Fruit fly (Drosophila melanogaster) whole organism, embryonic: ENCODE data around the gene CG43137.
A peak's percentile ranks its signal among the peaks of the same experiment; 100 is the strongest.

ENCODE experiments used
- CG10274 ChIP-seq: fragments of 200-800 bp; sonication (Bioruptor generic); optimal IDR thresholded peaks from 3 replicates; lab custom pipeline; 2017; ENCODE audit warnings: missing biosample characterization, mild to moderate bottlenecking, missing genetic modification characterization
- CG10321 ChIP-seq: fragments of 200-800 bp; sonication (Bioruptor generic); IDR thresholded peaks from 2 replicates; pipeline ENCODE4 v1.3.6; 2022; ENCODE audit warnings: missing biosample characterization, missing genetic modification characterization
- CG10366 ChIP-seq: fragments of 200-800 bp; sonication (Bioruptor generic); IDR thresholded peaks from 2 replicates; pipeline ENCODE4 v1.3.6; 2022; ENCODE audit warnings: missing biosample characterization, missing genetic modification characterization
- CG10462 ChIP-seq: fragments of 200-800 bp; sonication (Bioruptor generic); optimal IDR thresholded peaks from 2 replicates; lab custom pipeline; 2016; ENCODE audit warnings: missing biosample characterization, missing genetic modification characterization
- CG11560 ChIP-seq: fragments of 200-800 bp; sonication (Bioruptor generic); IDR thresholded peaks from 3 replicates; pipeline ENCODE4 v1.3.6; 2022; ENCODE audit warnings: missing biosample characterization, missing genetic modification characterization
- CG12236 ChIP-seq: fragments of 200-800 bp; sonication (Bioruptor generic); optimal IDR thresholded peaks from 2 replicates; lab custom pipeline; 2016; ENCODE audit warnings: missing biosample characterization, missing genetic modification characterization
- CG12942 ChIP-seq: fragments of 200-800 bp; sonication (Bioruptor generic); optimal IDR thresholded peaks from 3 replicates; lab custom pipeline; 2016; ENCODE audit warnings: missing biosample characterization, missing genetic modification characterization
- CG14441 ChIP-seq: fragments of 200-800 bp; sonication (Bioruptor generic); IDR thresholded peaks from 2 replicates; pipeline ENCODE4 v1.3.6; 2022; ENCODE audit warnings: missing biosample characterization, missing genetic modification characterization
- CG16815 ChIP-seq: fragments of 200-800 bp; sonication (Bioruptor generic); optimal IDR thresholded peaks from 3 replicates; lab custom pipeline; 2017; ENCODE audit warnings: missing biosample characterization, mild to moderate bottlenecking, missing genetic modification characterization
- CG2129 ChIP-seq: fragments of 200-800 bp; sonication (Bioruptor generic); IDR thresholded peaks from 2 replicates; pipeline ENCODE4 v1.3.6; 2022; ENCODE audit warnings: missing biosample characterization, missing genetic modification characterization; ENCODE audit not compliant: partially characterized antibody
- CG3065 ChIP-seq: fragments of 200-800 bp; sonication (Bioruptor generic); optimal IDR thresholded peaks from 2 replicates; lab custom pipeline; 2016; ENCODE audit warnings: missing biosample characterization, missing genetic modification characterization
- CG3281 ChIP-seq: fragments of 200-800 bp; sonication (Bioruptor generic); optimal IDR thresholded peaks from 3 replicates; lab custom pipeline; 2017; ENCODE audit warnings: missing biosample characterization, mild to moderate bottlenecking, missing genetic modification characterization
- CG4854 ChIP-seq: fragments of 200-800 bp; sonication (Bioruptor generic); optimal IDR thresholded peaks from 2 replicates; lab custom pipeline; 2016; ENCODE audit warnings: missing biosample characterization, missing genetic modification characterization, inconsistent platforms
- CG6813 ChIP-seq: fragments of 200-800 bp; sonication (Bioruptor generic); optimal IDR thresholded peaks from 2 replicates; lab custom pipeline; 2017; ENCODE audit warnings: missing biosample characterization, missing genetic modification characterization, mild to moderate bottlenecking, moderate library complexity, missing genetic modification reagents
- CG8089 ChIP-seq: fragments of 200-800 bp; sonication (Bioruptor generic); optimal IDR thresholded peaks from 3 replicates; lab custom pipeline; 2016; ENCODE audit warnings: missing biosample characterization, missing genetic modification characterization
- CG9609 ChIP-seq: fragments of 200-800 bp; sonication (Bioruptor generic); optimal IDR thresholded peaks from 3 replicates; lab custom pipeline; 2016; ENCODE audit warnings: missing biosample characterization, missing genetic modification characterization
- Camta ChIP-seq: fragments of 200-800 bp; sonication (Bioruptor generic); optimal IDR thresholded peaks from 2 replicates; lab custom pipeline; 2016; ENCODE audit warnings: missing biosample characterization, missing genetic modification characterization
- CoRest ChIP-seq: fragments of 200-800 bp; sonication (Bioruptor generic); optimal IDR thresholded peaks from 3 replicates; lab custom pipeline; 2018; ENCODE audit warnings: missing biosample characterization, mild to moderate bottlenecking, missing genetic modification characterization, moderate library complexity
- D ChIP-seq, 2 experiments: fragments of 200-800 bp in 1 of 2; fragments of >200 bp in 1 of 2; sonication (Bioruptor generic) in 1 of 2; optimal IDR thresholded peaks; 2 replicates in 1 of 2; 3 replicates in 1 of 2; lab custom pipeline; 2017; ENCODE audit warnings: mild to moderate bottlenecking in 1 of 2, missing biosample characterization in 1 of 2, missing genetic modification characterization in 1 of 2, missing genetic modification reagents in 1 of 2
- D19A ChIP-seq: fragments of 200-800 bp; optimal IDR thresholded peaks from 3 replicates; lab custom pipeline; 2019; ENCODE audit warnings: missing biosample characterization, mild to moderate bottlenecking, missing genetic modification characterization, moderate library complexity
- Dbx ChIP-seq: fragments of 200-800 bp; sonication (Bioruptor generic); IDR thresholded peaks from 3 replicates; pipeline ENCODE4 v1.3.6; 2022; ENCODE audit warnings: missing biosample characterization, missing genetic modification characterization
- E2f1 ChIP-seq: fragments of 200-800 bp; sonication (Bioruptor generic); IDR thresholded peaks from 2 replicates; pipeline ENCODE4 v1.3.6; 2022; ENCODE audit warnings: missing biosample characterization, missing genetic modification characterization
- HmgZ ChIP-seq: fragments of 200-800 bp; sonication (Bioruptor generic); optimal IDR thresholded peaks from 2 replicates; lab custom pipeline; 2018; ENCODE audit warnings: missing biosample characterization, mild to moderate bottlenecking, missing genetic modification characterization
- Hr51 ChIP-seq, 2 experiments: fragments of 200-800 bp; sonication (Bioruptor generic); optimal IDR thresholded peaks; 2 replicates in 1 of 2; 3 replicates in 1 of 2; lab custom pipeline; 2016 to 2018; ENCODE audit warnings: missing biosample characterization in 2 of 2, missing genetic modification characterization in 2 of 2, mild to moderate bottlenecking in 1 of 2, moderate library complexity in 1 of 2
- Pdp1 ChIP-seq, 2 experiments: fragments of 200-800 bp; sonication (Bioruptor generic); optimal IDR thresholded peaks; 3 replicates each; lab custom pipeline; 2016; ENCODE audit warnings: missing biosample characterization in 2 of 2, missing genetic modification characterization in 2 of 2, mild to moderate bottlenecking in 1 of 2, moderate library complexity in 1 of 2
- Poxn ChIP-seq: fragments of 200-800 bp; sonication (Bioruptor generic); IDR thresholded peaks from 2 replicates; pipeline ENCODE4 v1.3.6; 2022; ENCODE audit warnings: missing biosample characterization, missing genetic modification characterization
- Rfx ChIP-seq: fragments of 200-800 bp; sonication (Bioruptor generic); IDR thresholded peaks from 2 replicates; pipeline ENCODE4 v1.3.6; 2022; ENCODE audit warnings: missing biosample characterization, missing genetic modification characterization
- TFAM ChIP-seq: fragments of 200-800 bp; sonication (Bioruptor generic); optimal IDR thresholded peaks from 2 replicates; lab custom pipeline; 2017; ENCODE audit warnings: missing biosample characterization, missing genetic modification characterization, inconsistent platforms
- Trl ChIP-seq, 3 experiments: fragments of >200 bp in 2 of 3; fragments of 200-800 bp in 1 of 3; sonication (Bioruptor generic) in 1 of 3; optimal IDR thresholded peaks; 2 replicates in 1 of 3; 3 replicates in 2 of 3; lab custom pipeline; 2016 to 2017; ENCODE audit warnings: missing biosample characterization in 1 of 3, missing genetic modification characterization in 1 of 3
- Xrp1 ChIP-seq: fragments of 200-800 bp; sonication (Bioruptor generic); IDR thresholded peaks from 2 replicates; pipeline ENCODE4 v1.3.6; 2022; ENCODE audit warnings: missing biosample characterization, missing genetic modification characterization
- al ChIP-seq: fragments of 200-800 bp; sonication (Bioruptor generic); IDR thresholded peaks from 2 replicates; pipeline ENCODE4 v1.3.6; 2022; ENCODE audit warnings: missing biosample characterization, missing genetic modification characterization
- ara ChIP-seq: fragments of 200-800 bp; sonication (Bioruptor generic); IDR thresholded peaks from 2 replicates; pipeline ENCODE4 v1.3.6; 2022; ENCODE audit warnings: missing biosample characterization, missing genetic modification characterization
- br ChIP-seq: fragments of >200 bp; optimal IDR thresholded peaks from 2 replicates; lab custom pipeline; 2017
- cato ChIP-seq: fragments of 200-800 bp; sonication (Bioruptor generic); optimal IDR thresholded peaks from 2 replicates; lab custom pipeline; 2016; ENCODE audit warnings: missing biosample characterization, missing genetic modification characterization, borderline replicate concordance
- crol ChIP-seq: fragments of 200-800 bp; sonication (Bioruptor generic); IDR thresholded peaks from 2 replicates; pipeline ENCODE4 v1.3.6; 2022; ENCODE audit warnings: missing biosample characterization, missing genetic modification characterization
- crp ChIP-seq, 2 experiments: fragments of 200-800 bp; sonication (Bioruptor generic); optimal IDR thresholded peaks; 2 replicates in 1 of 2; 3 replicates in 1 of 2; lab custom pipeline; 2017; ENCODE audit warnings: missing biosample characterization in 2 of 2, missing genetic modification characterization in 2 of 2, mild to moderate bottlenecking in 1 of 2, moderate library complexity in 1 of 2
- dmrt99B ChIP-seq: fragments of 200-800 bp; sonication (Bioruptor generic); optimal IDR thresholded peaks from 2 replicates; lab custom pipeline; 2018; ENCODE audit warnings: missing biosample characterization, mild to moderate bottlenecking, missing genetic modification characterization, moderate library complexity
- dysf ChIP-seq: fragments of 200-800 bp; sonication (Bioruptor generic); IDR thresholded peaks from 3 replicates; pipeline ENCODE4 v1.3.6; 2022; ENCODE audit warnings: missing biosample characterization, missing genetic modification characterization
- emc ChIP-seq: fragments of 200-800 bp; sonication (Bioruptor generic); optimal IDR thresholded peaks from 2 replicates; lab custom pipeline; 2016; ENCODE audit warnings: missing biosample characterization, missing genetic modification characterization
- h ChIP-seq: fragments of >200 bp; optimal IDR thresholded peaks from 2 replicates; lab custom pipeline; 2017
- hbn ChIP-seq: fragments of 200-800 bp; sonication (Bioruptor generic); IDR thresholded peaks from 2 replicates; pipeline ENCODE4 v1.3.6; 2022; ENCODE audit warnings: missing biosample characterization, missing genetic modification characterization; ENCODE audit not compliant: partially characterized antibody
- jigr1 ChIP-seq: fragments of 200-800 bp; sonication (Bioruptor generic); IDR thresholded peaks from 3 replicates; pipeline ENCODE4 v1.3.6; 2022; ENCODE audit warnings: missing biosample characterization, missing genetic modification characterization
- jing ChIP-seq: fragments of 200-800 bp; sonication (Bioruptor generic); optimal IDR thresholded peaks from 2 replicates; lab custom pipeline; 2018; ENCODE audit warnings: missing biosample characterization, mild to moderate bottlenecking, missing genetic modification characterization
- maf-S ChIP-seq: fragments of 200-800 bp; sonication (Bioruptor generic); optimal IDR thresholded peaks from 2 replicates; lab custom pipeline; 2016; ENCODE audit warnings: missing biosample characterization, missing genetic modification characterization
- onecut ChIP-seq: fragments of 200-800 bp; sonication (Bioruptor generic); IDR thresholded peaks from 2 replicates; pipeline ENCODE4 v1.3.6; 2022; ENCODE audit warnings: missing biosample characterization, missing genetic modification characterization
- ro ChIP-seq: fragments of 200-800 bp; sonication (Bioruptor generic); IDR thresholded peaks from 2 replicates; pipeline ENCODE4 v1.3.6; 2022; ENCODE audit warnings: missing biosample characterization, missing genetic modification characterization
- sc ChIP-seq, 3 experiments: fragments of >200 bp in 2 of 3; fragments of 200-800 bp in 1 of 3; sonication (Bioruptor generic) in 1 of 3; optimal IDR thresholded peaks; 2 replicates in 2 of 3; 3 replicates in 1 of 3; lab custom pipeline; 2017; ENCODE audit warnings: mild to moderate bottlenecking in 1 of 3, missing biosample characterization in 1 of 3, missing genetic modification characterization in 1 of 3, missing genetic modification reagents in 1 of 3
- tin ChIP-seq: fragments of 200-800 bp; sonication (Bioruptor generic); optimal IDR thresholded peaks from 3 replicates; lab custom pipeline; 2016; ENCODE audit warnings: missing biosample characterization, missing genetic modification characterization

Gene CG43137

DNA sequence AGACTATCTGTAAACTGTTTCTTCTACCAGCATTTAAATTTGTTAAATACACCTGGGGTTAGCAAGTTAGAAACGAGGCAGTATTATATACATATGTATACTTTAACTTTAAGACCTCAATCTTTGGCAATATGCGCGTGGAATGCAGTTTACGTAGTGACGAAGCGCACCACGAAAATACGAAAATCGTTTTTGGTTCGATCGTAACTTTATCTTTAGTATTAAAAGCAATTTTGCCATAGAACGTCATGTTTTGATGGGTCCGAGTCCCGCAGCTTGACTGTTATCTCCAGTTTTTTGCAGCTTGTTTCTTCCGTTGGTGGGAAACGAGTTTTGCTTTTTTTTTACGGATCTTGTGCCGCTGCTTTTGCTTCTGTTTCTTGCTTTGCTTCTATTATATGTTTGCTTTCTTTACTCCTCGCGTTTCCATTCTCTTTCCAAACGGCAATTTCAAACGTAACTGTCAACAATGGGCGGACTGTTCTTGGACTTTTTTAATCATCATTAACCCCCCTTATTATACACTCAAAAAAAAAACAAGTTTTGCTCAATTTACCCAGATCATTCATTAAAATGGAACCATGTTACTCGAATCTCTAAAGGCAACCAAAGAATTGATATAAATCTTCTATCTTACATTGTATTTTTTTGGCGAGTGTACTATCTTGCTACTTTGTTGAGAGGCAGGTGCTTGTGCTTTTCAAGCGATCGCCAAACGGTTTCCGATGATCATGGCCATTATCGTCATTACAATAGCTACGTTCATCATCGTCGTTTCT lies 26.9 kb upstream of the CG43137 start (continued):
- TF ChIP-seq TFAM (no peak), Hr51 (GFP tag; optimal IDR thresholded peaks at IDR 0.05; lab: Kevin White, UChicago) (peak in 1 of 2 experiments; percentile 9), Trl (optimal IDR thresholded peaks at IDR 0.05; lab: Kevin White, UChicago) (no peak), Trl (GFP tag; optimal IDR thresholded peaks at IDR 0.05; lab: Kevin White, UChicago) (no peak), CoRest (tag; lab: Kevin White, UChicago) (peak; percentile 24), ro (GFP tag; lab: Robert Waterston, UW) (no peak), dmrt99B (tag; lab: Kevin White, UChicago) (no peak), CG3065 (peak; percentile 5), CG4854 (no peak), jing (GFP tag; lab: Kevin White, UChicago) (no peak), maf-S (GFP tag; lab: Kevin White, UChicago) (peak; percentile 47), onecut (GFP tag; lab: Robert Waterston, UW) (no peak), CG10321 (GFP tag; lab: Robert Waterston, UW) (no peak), hbn (no peak), CG12236 (no peak), sc (optimal IDR thresholded peaks at IDR 0.05; lab: Kevin White, UChicago) (no peak), sc (GFP tag; optimal IDR thresholded peaks at IDR 0.05; lab: Kevin White, UChicago) (no peak), D19A (tag; lab: Kevin White, UChicago) (no peak), CG2129 (GFP tag; lab: Robert Waterston, UW) (no peak), D (optimal IDR thresholded peaks at IDR 0.05; lab: Kevin White, UChicago) (no peak), D (GFP tag; optimal IDR thresholded peaks at IDR 0.05; lab: Kevin White, UChicago) (no peak), CG12942 (GFP tag; lab: Kevin White, UChicago) (peak; percentile 5), tin (GFP tag; lab: Kevin White, UChicago) (peak; percentile 21), CG10462 (GFP tag; lab: Kevin White, UChicago) (no peak), CG10274 (GFP tag; lab: Kevin White, UChicago) (no peak), Pdp1 (GFP tag; optimal IDR thresholded peaks at IDR 0.05; lab: Kevin White, UChicago) (peak in 1 of 2 experiments; percentile 36), CG10366 (GFP tag; lab: Robert Waterston, UW) (peak; percentile 38; the same call in 1 of the 2 replicates), ara (GFP tag; lab: Robert Waterston, UW) (peak; percentile 49), al (GFP tag; lab: Robert Waterston, UW) (peak; percentile 54; the same call in 1 of the 2 replicates), crp (GFP tag; optimal IDR thresholded peaks at IDR 0.05; lab: Kevin White, UChicago) (no peak), HmgZ (peak; percentile 59), CG6813 (GFP tag; lab: Kevin White, UChicago) (peak; percentile 35), CG11560 (no peak), crol (GFP tag; lab: Robert Waterston, UW) (no peak), Rfx (GFP tag; lab: Robert Waterston, UW) (peak; percentile 60), E2f1 (GFP tag; lab: Robert Waterston, UW) (no peak), Dbx (GFP tag; lab: Robert Waterston, UW) (peak; percentile 76; the same call in 2 of the 3 replicates), Xrp1 (GFP tag; lab: Robert Waterston, UW) (peak; percentile 31; the same call in 1 of the 2 replicates), br (lab: Kevin White, UChicago) (no peak), cato (GFP tag; lab: Kevin White, UChicago) (no peak), Poxn (GFP tag; lab: Robert Waterston, UW) (0 out of 2 replicates have a peak, but pooled peaks have one; percentile 46), CG8089 (GFP tag; lab: Kevin White, UChicago) (no peak), h (lab: Kevin White, UChicago) (no peak), jigr1 (GFP tag; lab: Robert Waterston, UW) (no peak), CG14441 (GFP tag; lab: Robert Waterston, UW) (0 out of 2 replicates have a peak, but pooled peaks have one; percentile 15), dysf (peak; percentile 52; the same call in 2 of the 3 replicates), CG9609 (GFP tag; lab: Kevin White, UChicago) (no peak), emc (GFP tag; lab: Kevin White, UChicago) (no peak), Camta (GFP tag; lab: Kevin White, UChicago) (peak; percentile 40), CG3281 (GFP tag; lab: Kevin White, UChicago) (peak; percentile 37), CG16815 (no peak)
